Fruit fly (Drosophila melanogaster) whole organism, embryonic: ENCODE measurements around the gene CG15435.

Experiments
- CG10366 ChIP-seq: fragments of 200-800 bp; sonication (Bioruptor generic); IDR thresholded peaks from 2 replicates; pipeline ENCODE4 v1.3.6; 2022; ENCODE audit warnings: missing biosample characterization, missing genetic modification characterization
- CG10979 ChIP-seq: fragments of 200-800 bp; sonication (Bioruptor generic); optimal IDR thresholded peaks from 2 replicates; lab custom pipeline; 2018; ENCODE audit warnings: missing biosample characterization, mild to moderate bottlenecking, missing genetic modification characterization, moderate library complexity
- CG11247 ChIP-seq: fragments of 200-800 bp; sonication (Bioruptor generic); IDR thresholded peaks from 2 replicates; pipeline ENCODE4 v1.3.6; 2022; ENCODE audit warnings: missing biosample characterization, missing genetic modification characterization
- CG11695 ChIP-seq: fragments of 200-800 bp; sonication (Bioruptor generic); IDR thresholded peaks from 3 replicates; pipeline ENCODE4 v1.3.6; 2022; ENCODE audit warnings: missing biosample characterization, missing genetic modification characterization
- CG1233 ChIP-seq: fragments of 200-800 bp; sonication (Bioruptor generic); optimal IDR thresholded peaks from 4 replicates; lab custom pipeline; 2018; ENCODE audit warnings: missing biosample characterization, mild to moderate bottlenecking, missing genetic modification characterization
- CG12391 ChIP-seq: fragments of 200-800 bp; sonication (Bioruptor generic); optimal IDR thresholded peaks from 3 replicates; lab custom pipeline; 2018; ENCODE audit warnings: missing biosample characterization, mild to moderate bottlenecking, missing genetic modification characterization, moderate library complexity
- CG12659 ChIP-seq: fragments of 200-800 bp; sonication (Bioruptor generic); optimal IDR thresholded peaks from 3 replicates; lab custom pipeline; 2017; ENCODE audit warnings: mild to moderate bottlenecking, missing biosample characterization, missing genetic modification reagents, missing genetic modification characterization
- CG12769 ChIP-seq: fragments of 200-800 bp; sonication (Bioruptor generic); optimal IDR thresholded peaks from 2 replicates; lab custom pipeline; 2019; ENCODE audit warnings: missing biosample characterization, mild to moderate bottlenecking, missing genetic modification characterization, moderate library complexity
- CG1529 ChIP-seq: fragments of 200-800 bp; sonication (Bioruptor generic); optimal IDR thresholded peaks from 3 replicates; lab custom pipeline; 2018; ENCODE audit warnings: missing biosample characterization, missing genetic modification characterization
- CG17359 ChIP-seq: fragments of 200-800 bp; sonication (Bioruptor generic); optimal IDR thresholded peaks from 3 replicates; lab custom pipeline; 2018; ENCODE audit warnings: missing biosample characterization, mild to moderate bottlenecking, missing genetic modification characterization, moderate library complexity
- CG2712 ChIP-seq: fragments of 200-800 bp; optimal IDR thresholded peaks from 3 replicates; lab custom pipeline; 2019; ENCODE audit warnings: missing biosample characterization, mild to moderate bottlenecking, missing genetic modification characterization, moderate library complexity
- CG31365 ChIP-seq: fragments of 200-800 bp; sonication (Bioruptor generic); optimal IDR thresholded peaks from 2 replicates; lab custom pipeline; 2018; ENCODE audit warnings: missing biosample characterization, mild to moderate bottlenecking, missing genetic modification characterization
- CG4730 ChIP-seq: fragments of 200-800 bp; sonication (Bioruptor generic); IDR thresholded peaks from 2 replicates; pipeline ENCODE4 v1.3.6; 2022; ENCODE audit warnings: missing biosample characterization, missing genetic modification characterization
- CG4820 ChIP-seq: fragments of 200-800 bp; sonication (Bioruptor generic); optimal IDR thresholded peaks from 3 replicates; lab custom pipeline; 2016; ENCODE audit warnings: missing biosample characterization, missing genetic modification characterization
- CG6791 ChIP-seq: fragments of 200-800 bp; sonication (Bioruptor generic); IDR thresholded peaks from 3 replicates; pipeline ENCODE4 v1.3.6; 2022; ENCODE audit warnings: missing biosample characterization, missing genetic modification characterization; ENCODE audit not compliant: partially characterized antibody
- CG7556 ChIP-seq: fragments of 200-800 bp; sonication (Bioruptor generic); optimal IDR thresholded peaks from 2 replicates; lab custom pipeline; 2017; ENCODE audit warnings: missing biosample characterization, mild to moderate bottlenecking, missing genetic modification characterization
- CG7839 ChIP-seq: fragments of 200-800 bp; sonication (Bioruptor generic); optimal IDR thresholded peaks from 3 replicates; lab custom pipeline; 2018; ENCODE audit warnings: missing biosample characterization, mild to moderate bottlenecking, missing genetic modification characterization, moderate library complexity
- CG8290 ChIP-seq, 3 experiments: fragments of 200-800 bp; sonication (Bioruptor generic); optimal IDR thresholded peaks; 2 replicates each; lab custom pipeline; 2016 to 2019; ENCODE audit warnings: missing biosample characterization in 3 of 3, missing genetic modification characterization in 3 of 3, mild to moderate bottlenecking in 2 of 3, moderate library complexity in 1 of 3
- CG8478 ChIP-seq: fragments of >200 bp; optimal IDR thresholded peaks from 2 replicates; lab custom pipeline; 2018
- CoRest ChIP-seq: fragments of 200-800 bp; sonication (Bioruptor generic); optimal IDR thresholded peaks from 3 replicates; lab custom pipeline; 2018; ENCODE audit warnings: missing biosample characterization, mild to moderate bottlenecking, missing genetic modification characterization, moderate library complexity
- Hmx ChIP-seq: fragments of 200-800 bp; sonication (Bioruptor generic); optimal IDR thresholded peaks from 2 replicates; lab custom pipeline; 2016; ENCODE audit warnings: missing biosample characterization, missing genetic modification characterization
- Hr3 ChIP-seq: fragments of 200-800 bp; sonication (Bioruptor generic); optimal IDR thresholded peaks from 3 replicates; lab custom pipeline; 2016; ENCODE audit warnings: missing biosample characterization, missing genetic modification characterization
- Kr ChIP-seq: fragments of 200-800 bp; sonication (Bioruptor generic); optimal IDR thresholded peaks from 2 replicates; lab custom pipeline; 2017; ENCODE audit warnings: missing biosample characterization, mild to moderate bottlenecking, missing genetic modification characterization
- Myb ChIP-seq: fragments of 200-800 bp; sonication (Bioruptor generic); optimal IDR thresholded peaks from 2 replicates; lab custom pipeline; 2016; ENCODE audit warnings: missing biosample characterization, missing genetic modification characterization
- Ravus ChIP-seq: fragments of 200-800 bp; sonication (Bioruptor generic); IDR thresholded peaks from 2 replicates; pipeline ENCODE4 v1.3.6; 2022; ENCODE audit warnings: missing biosample characterization, missing genetic modification characterization
- Sry-δ ChIP-seq: fragments of 200-800 bp; sonication (Bioruptor generic); optimal IDR thresholded peaks from 2 replicates; lab custom pipeline; 2016; ENCODE audit warnings: missing biosample characterization, missing genetic modification characterization
- TFAM ChIP-seq: fragments of 200-800 bp; sonication (Bioruptor generic); optimal IDR thresholded peaks from 2 replicates; lab custom pipeline; 2017; ENCODE audit warnings: missing biosample characterization, missing genetic modification characterization, inconsistent platforms
- caup ChIP-seq: fragments of 200-800 bp; sonication (Bioruptor generic); optimal IDR thresholded peaks from 3 replicates; lab custom pipeline; 2017; ENCODE audit warnings: missing biosample characterization, mild to moderate bottlenecking, missing genetic modification characterization, moderate library complexity; ENCODE audit not compliant: severe bottlenecking
- corto ChIP-seq: fragments of 200-800 bp; sonication (Bioruptor generic); optimal IDR thresholded peaks from 2 replicates; lab custom pipeline; 2016; ENCODE audit warnings: missing biosample characterization, mild to moderate bottlenecking, missing genetic modification characterization, moderate library complexity
- crol ChIP-seq: fragments of 200-800 bp; sonication (Bioruptor generic); IDR thresholded peaks from 2 replicates; pipeline ENCODE4 v1.3.6; 2022; ENCODE audit warnings: missing biosample characterization, missing genetic modification characterization
- crp ChIP-seq, 2 experiments: fragments of 200-800 bp; sonication (Bioruptor generic); optimal IDR thresholded peaks; 2 replicates in 1 of 2; 3 replicates in 1 of 2; lab custom pipeline; 2017; ENCODE audit warnings: missing biosample characterization in 2 of 2, missing genetic modification characterization in 2 of 2, mild to moderate bottlenecking in 1 of 2, moderate library complexity in 1 of 2
- dmrt11E ChIP-seq: fragments of 200-800 bp; sonication (Bioruptor generic); optimal IDR thresholded peaks from 3 replicates; lab custom pipeline; 2018; ENCODE audit warnings: missing biosample characterization, mild to moderate bottlenecking, missing genetic modification characterization, moderate library complexity
- ems ChIP-seq: fragments of 200-800 bp; sonication (Bioruptor generic); optimal IDR thresholded peaks from 3 replicates; lab custom pipeline; 2016; ENCODE audit warnings: missing biosample characterization, missing genetic modification characterization
- hb ChIP-seq: fragments of 200-800 bp; sonication (Bioruptor generic); IDR thresholded peaks from 3 replicates; pipeline ENCODE4 v1.3.6; 2022; ENCODE audit warnings: missing biosample characterization, missing genetic modification characterization; ENCODE audit not compliant: partially characterized antibody
- hkb ChIP-seq, 2 experiments: fragments of 200-800 bp in 1 of 2; fragments of >200 bp in 1 of 2; sonication (Bioruptor generic) in 1 of 2; IDR thresholded peaks in 1 of 2; optimal IDR thresholded peaks in 1 of 2; 2 replicates each; pipeline versions ENCODE4 v1.3.6 to Lab custom; 2017 to 2022; ENCODE audit warnings: missing biosample characterization in 1 of 2, missing genetic modification characterization in 1 of 2
- phol ChIP-seq: fragments of 200-800 bp; sonication (Bioruptor generic); optimal IDR thresholded peaks from 3 replicates; lab custom pipeline; 2018; ENCODE audit warnings: missing biosample characterization, mild to moderate bottlenecking, missing genetic modification characterization, moderate library complexity
- pnt ChIP-seq: fragments of 200-800 bp; sonication (Bioruptor generic); optimal IDR thresholded peaks from 3 replicates; lab custom pipeline; 2016; ENCODE audit warnings: missing biosample characterization, missing genetic modification characterization
- prd ChIP-seq, 3 experiments: fragments of >200 bp in 2 of 3; fragments of 200-800 bp in 1 of 3; sonication (Bioruptor generic) in 1 of 3; optimal IDR thresholded peaks in 2 of 3; IDR thresholded peaks in 1 of 3; 2 replicates in 2 of 3; 3 replicates in 1 of 3; pipeline versions ENCODE4 v1.3.6 to Lab custom; 2017 to 2022; ENCODE audit warnings: missing biosample characterization in 1 of 3, missing genetic modification characterization in 1 of 3
- salm ChIP-seq: fragments of 200-800 bp; sonication (Bioruptor generic); optimal IDR thresholded peaks from 2 replicates; lab custom pipeline; 2018; ENCODE audit warnings: missing biosample characterization, mild to moderate bottlenecking, missing genetic modification characterization
- slbo ChIP-seq: fragments of 200-800 bp; sonication (Bioruptor generic); IDR thresholded peaks from 2 replicates; pipeline ENCODE4 v1.3.6; 2022; ENCODE audit warnings: missing biosample characterization, missing genetic modification characterization
- sug ChIP-seq: fragments of 200-800 bp; optimal IDR thresholded peaks from 2 replicates; lab custom pipeline; 2019; ENCODE audit warnings: missing biosample characterization, mild to moderate bottlenecking, missing genetic modification characterization, moderate library complexity
- tio ChIP-seq: fragments of 200-800 bp; sonication (Bioruptor generic); optimal IDR thresholded peaks from 2 replicates; lab custom pipeline; 2017; ENCODE audit warnings: missing biosample characterization, missing genetic modification characterization, inconsistent platforms
- tup ChIP-seq: fragments of 200-800 bp; sonication (Bioruptor generic); optimal IDR thresholded peaks from 2 replicates; lab custom pipeline; 2016; ENCODE audit warnings: missing biosample characterization, mild to moderate bottlenecking, missing genetic modification characterization, moderate library complexity
- usp ChIP-seq: fragments of >200 bp; optimal IDR thresholded peaks from 2 replicates; lab custom pipeline; 2017; ENCODE audit warnings: missing biosample characterization, missing genetic modification characterization
- wor ChIP-seq: fragments of 200-800 bp; sonication (Bioruptor generic); IDR thresholded peaks from 2 replicates; pipeline ENCODE4 v1.3.6; 2022; ENCODE audit warnings: missing biosample characterization, missing genetic modification characterization
- yki ChIP-seq: fragments of >200 bp; optimal IDR thresholded peaks from 3 replicates; lab custom pipeline; 2018

The CG15435 gene

dm6 chr2L:4458119-4459056, 1.1 kb upstream of the CG15435 start, which contains the start of gene RpL27A (continued):
- TF ChIP-seq CoRest (tag; lab: Kevin White, UChicago) (peak; percentile 81), Hmx (GFP tag; lab: Kevin White, UChicago) (peak; percentile 40), CG2712 (tag; lab: Kevin White, UChicago) (peak; percentile 71), CG1233 (GFP tag; lab: Kevin White, UChicago) (peak; percentile 78), phol (peak; percentile 91), hkb (optimal IDR thresholded peaks at IDR 0.05; lab: Kevin White, UChicago) (no peak), hkb (GFP tag; IDR thresholded peaks at IDR 0.05; lab: Robert Waterston, UW) (peak; percentile 81), usp (GFP tag; lab: Kevin White, UChicago) (no peak), CG8290 (GFP tag; optimal IDR thresholded peaks at IDR 0.05; lab: Kevin White, UChicago) (peak; percentile 68), CG8290 (tag; optimal IDR thresholded peaks at IDR 0.05; lab: Kevin White, UChicago) (peak in 1 of 2 experiments; percentile 94), yki (lab: Kevin White, UChicago) (no peak), CG4730 (peak; percentile 63), CG7556 (peak; percentile 69), tup (GFP tag; lab: Kevin White, UChicago) (no peak), slbo (GFP tag; lab: Robert Waterston, UW) (peak; percentile 81), CG12659 (GFP tag; lab: Kevin White, UChicago) (peak; percentile 92), corto (GFP tag; lab: Kevin White, UChicago) (no peak), CG11695 (GFP tag; lab: Robert Waterston, UW) (peak; percentile 41; the same call in 2 of the 3 replicates), CG10366 (GFP tag; lab: Robert Waterston, UW) (peak; percentile 73), Hr3 (peak; percentile 53), CG1529 (GFP tag; lab: Kevin White, UChicago) (peak; percentile 68), CG7839 (tag; lab: Kevin White, UChicago) (peak; percentile 75), Myb (GFP tag; lab: Kevin White, UChicago) (peak; percentile 79), tio (GFP tag; lab: Kevin White, UChicago) (no peak), CG6791 (GFP tag; lab: Robert Waterston, UW) (peak; percentile 53; the same call in 1 of the 3 replicates), salm (tag; lab: Kevin White, UChicago) (peak; percentile 51), dmrt11E (tag; lab: Kevin White, UChicago) (peak; percentile 58), Kr (GFP tag; lab: Kevin White, UChicago) (no peak), pnt (GFP tag; lab: Kevin White, UChicago) (no peak), hb (no peak), CG10979 (tag; lab: Kevin White, UChicago) (peak; percentile 49), crol (peak; percentile 48; the same call in 1 of the 2 replicates), TFAM (GFP tag; lab: Kevin White, UChicago) (peak; percentile 17), CG4820 (peak; percentile 28), ems (peak; percentile 59), CG11247 (GFP tag; lab: Robert Waterston, UW) (peak; percentile 81), caup (GFP tag; lab: Kevin White, UChicago) (peak; percentile 94), Ravus (GFP tag; lab: Robert Waterston, UW) (no peak), CG12391 (peak; percentile 84), crp (GFP tag; optimal IDR thresholded peaks at IDR 0.05; lab: Kevin White, UChicago) (peak in 1 of 2 experiments; percentile 39), sug (tag; lab: Kevin White, UChicago) (peak; percentile 76), CG31365 (tag; lab: Kevin White, UChicago) (peak; percentile 79), Sry-δ (peak; percentile 59), prd (optimal IDR thresholded peaks at IDR 0.05; lab: Kevin White, UChicago) (no peak), prd (GFP tag; IDR thresholded peaks at IDR 0.05; lab: Robert Waterston, UW) (peak; percentile 65), CG12769 (tag; lab: Kevin White, UChicago) (peak; percentile 72), CG17359 (tag; lab: Kevin White, UChicago) (peak; percentile 72), CG8478 (lab: Kevin White, UChicago) (no peak), wor (GFP tag; lab: Robert Waterston, UW) (0 out of 2 replicates have a peak, but pooled peaks have one; percentile 35)
